Worm (Caenorhabditis elegans) whole organism, late embryonic: Measurements from ENCODE around the gene ama-1.

Source experiments
- ceh-18 ChIP-seq: sonication (generic microtip); optimal IDR thresholded peaks from 2 replicates; lab custom pipeline; 2016; ENCODE audit warnings: missing genetic modification characterization, missing compliant biosample characterization
- ceh-2 ChIP-seq: sonication (generic microtip); optimal IDR thresholded peaks from 2 replicates; lab custom pipeline; 2016; ENCODE audit warnings: missing genotype, missing genetic modification characterization, missing compliant biosample characterization
- unc-55 ChIP-seq: sonication (generic microtip); optimal IDR thresholded peaks from 2 replicates; lab custom pipeline; 2017; ENCODE audit warnings: missing biosample characterization, missing genetic modification reagents, missing genetic modification characterization

ce11 chrIV:4289267-4289666 is 41.4 kb downstream of the ama-1 start, which contains the start of gene F15E6.5:
- TF ChIP-seq ceh-18 (tag; lab: Kevin White, UChicago) (no peak), ceh-2 (tag; lab: Kevin White, UChicago) (no peak), unc-55 (GFP tag; lab: Kevin White, UChicago) (no peak)
